Worm (Caenorhabditis elegans) whole organism, L1 larva: Measurements from ENCODE around the gene F46C8.8.

Experiments used
- F16B12.6 ChIP-seq: fragments of 150-350 bp; optimal IDR thresholded peaks from 2 replicates; lab custom pipeline; 2014; ENCODE audit warnings: missing biosample characterization, missing genetic modification characterization
- Y116A8C.19 ChIP-seq: sonication (generic microtip); optimal IDR thresholded peaks from 2 replicates; lab custom pipeline; 2016; ENCODE audit warnings: missing compliant biosample characterization, missing genetic modification characterization, borderline replicate concordance
- aha-1 ChIP-seq: fragments of 150-350 bp; optimal IDR thresholded peaks from 2 replicates; lab custom pipeline; 2014; ENCODE audit warnings: missing biosample characterization, missing genetic modification characterization
- ama-1 ChIP-seq: fragments of 150-350 bp; optimal IDR thresholded peaks from 2 replicates; lab custom pipeline; 2014
- blmp-1 ChIP-seq: fragments of 150-350 bp; optimal IDR thresholded peaks from 2 replicates; lab custom pipeline; 2014; ENCODE audit warnings: missing biosample characterization, missing genetic modification characterization
- ceh-63 ChIP-seq: fragments of 200-800 bp; sonication (Bioruptor generic); optimal IDR thresholded peaks from 2 replicates; lab custom pipeline; 2018; ENCODE audit warnings: mild to moderate bottlenecking, missing genetic modification characterization, missing compliant biosample characterization
- ceh-8 ChIP-seq: fragments of 200-800 bp; sonication (Bioruptor generic); optimal IDR thresholded peaks from 2 replicates; lab custom pipeline; 2018; ENCODE audit warnings: mild to moderate bottlenecking, missing genetic modification characterization, moderate library complexity, missing compliant biosample characterization
- ceh-88 ChIP-seq: fragments of 200-800 bp; sonication (Bioruptor generic); IDR thresholded peaks from 2 replicates; pipeline ENCODE4 v1.3.6; 2022; ENCODE audit warnings: missing genetic modification characterization, missing compliant biosample characterization
- ceh-90 ChIP-seq: sonication (generic microtip); optimal IDR thresholded peaks from 2 replicates; lab custom pipeline; 2016; ENCODE audit warnings: missing genetic modification characterization, missing compliant biosample characterization
- ces-1 ChIP-seq: fragments of 150-350 bp; optimal IDR thresholded peaks from 2 replicates; lab custom pipeline; 2014; ENCODE audit warnings: missing biosample characterization, missing genetic modification reagents, missing genetic modification characterization
- dsc-1 ChIP-seq: sonication (generic microtip); optimal IDR thresholded peaks from 2 replicates; lab custom pipeline; 2016; ENCODE audit warnings: mild to moderate bottlenecking, missing genetic modification characterization, missing compliant biosample characterization
- efl-1 ChIP-seq, 4 experiments: fragments of 150-350 bp; optimal IDR thresholded peaks in 3 of 4; peaks in 1 of 4; 1 replicate in 1 of 4; 2 replicates in 3 of 4; lab custom pipeline; 2014; ENCODE audit warnings: missing biosample characterization in 2 of 4, missing genetic modification characterization in 2 of 4, missing genetic modification reagents in 2 of 4
- elt-3 ChIP-seq, 6 experiments: fragments of 150-350 bp in 1 of 6; sonication (generic microtip); optimal IDR thresholded peaks; 2 replicates each; lab custom pipeline; 2017 to 2018; ENCODE audit warnings: missing biosample characterization in 6 of 6, missing genetic modification characterization in 6 of 6, inconsistent platforms in 1 of 6
- fkh-8 ChIP-seq: sonication (generic microtip); optimal IDR thresholded peaks from 2 replicates; lab custom pipeline; 2016; ENCODE audit warnings: mild to moderate bottlenecking, missing genetic modification characterization, missing compliant biosample characterization
- fos-1 ChIP-seq: fragments of 150-350 bp; optimal IDR thresholded peaks from 2 replicates; lab custom pipeline; 2014; ENCODE audit warnings: missing biosample characterization, missing genetic modification characterization
- hpl-2 ChIP-seq: fragments of 150-350 bp; optimal IDR thresholded peaks from 2 replicates; lab custom pipeline; 2014; ENCODE audit warnings: missing biosample characterization, missing genetic modification reagents, missing genetic modification characterization
- irx-1 ChIP-seq: sonication (generic microtip); optimal IDR thresholded peaks from 2 replicates; lab custom pipeline; 2016; ENCODE audit warnings: missing genetic modification characterization, missing compliant biosample characterization
- isw-1 ChIP-seq: fragments of 200-800 bp; sonication (Bioruptor generic); IDR thresholded peaks from 2 replicates; pipeline ENCODE4 v1.3.6; 2022; ENCODE audit warnings: missing genetic modification characterization, missing compliant biosample characterization
- jun-1 ChIP-seq: fragments of 150-350 bp; optimal IDR thresholded peaks from 2 replicates; lab custom pipeline; 2014; ENCODE audit warnings: missing biosample characterization, missing genetic modification reagents, missing genetic modification characterization
- lin-14 ChIP-seq: fragments of 200-800 bp; sonication (Bioruptor generic); optimal IDR thresholded peaks from 2 replicates; lab custom pipeline; 2018; ENCODE audit warnings: mild to moderate bottlenecking, missing genetic modification characterization, moderate library complexity, missing compliant biosample characterization
- lin-35 ChIP-seq, 2 experiments: fragments of 150-350 bp; optimal IDR thresholded peaks; 2 replicates each; lab custom pipeline; 2014; ENCODE audit warnings: missing biosample characterization in 2 of 2, missing genetic modification characterization in 2 of 2, missing genetic modification reagents in 2 of 2
- lin-39 ChIP-seq: fragments of 150-350 bp; optimal IDR thresholded peaks from 2 replicates; lab custom pipeline; 2014; ENCODE audit warnings: missing biosample characterization, missing genetic modification reagents, missing genetic modification characterization
- mab-9 ChIP-seq: fragments of 200-800 bp; sonication (Bioruptor generic); IDR thresholded peaks from 2 replicates; pipeline ENCODE4 v1.3.6; 2022; ENCODE audit warnings: missing genetic modification reagents, missing genetic modification characterization, missing compliant biosample characterization
- mdl-1 ChIP-seq, 2 experiments: fragments of 150-350 bp; optimal IDR thresholded peaks; 2 replicates each; lab custom pipeline; 2014 to 2017; ENCODE audit warnings: missing biosample characterization in 2 of 2, missing genetic modification characterization in 2 of 2, inconsistent platforms in 1 of 2
- mep-1 ChIP-seq: fragments of 150-350 bp; optimal IDR thresholded peaks from 2 replicates; lab custom pipeline; 2014; ENCODE audit warnings: missing biosample characterization, missing genetic modification characterization
- nhr-84 ChIP-seq: sonication (generic microtip); optimal IDR thresholded peaks from 2 replicates; lab custom pipeline; 2017; ENCODE audit warnings: missing biosample characterization, missing genetic modification characterization
- nhr-85 ChIP-seq: sonication (generic microtip); peaks from one replicate; lab custom pipeline; 2016; ENCODE audit warnings: missing genetic modification characterization, inconsistent platforms, missing compliant biosample characterization
- nhr-90 ChIP-seq: sonication (generic microtip); optimal IDR thresholded peaks from 2 replicates; lab custom pipeline; 2016; ENCODE audit warnings: mild to moderate bottlenecking, missing genetic modification characterization, missing compliant biosample characterization; ENCODE audit not compliant: poor library complexity
- pax-3 ChIP-seq: fragments of 200-800 bp; sonication (Bioruptor generic); optimal IDR thresholded peaks from 2 replicates; lab custom pipeline; 2018; ENCODE audit warnings: mild to moderate bottlenecking, missing genetic modification characterization, moderate library complexity, missing compliant biosample characterization
- pqm-1 ChIP-seq: sonication (generic microtip); optimal IDR thresholded peaks from 3 replicates; lab custom pipeline; 2017; ENCODE audit warnings: missing biosample characterization, missing genetic modification characterization
- rnt-1 ChIP-seq: sonication (generic microtip); optimal IDR thresholded peaks from 2 replicates; lab custom pipeline; 2016; ENCODE audit warnings: mild to moderate bottlenecking, missing genetic modification characterization, moderate library complexity, missing compliant biosample characterization
- skn-1 ChIP-seq: fragments of 150-350 bp; optimal IDR thresholded peaks from 2 replicates; lab custom pipeline; 2014; ENCODE audit warnings: missing biosample characterization, missing genetic modification characterization
- snu-23 ChIP-seq: sonication (generic microtip); optimal IDR thresholded peaks from 2 replicates; lab custom pipeline; 2016; ENCODE audit warnings: missing genetic modification characterization, missing compliant biosample characterization
- sox-4 ChIP-seq: sonication (generic microtip); optimal IDR thresholded peaks from 2 replicates; lab custom pipeline; 2016; ENCODE audit warnings: missing genetic modification characterization, missing compliant biosample characterization
- swsn-7 ChIP-seq: sonication (generic microtip); optimal IDR thresholded peaks from 2 replicates; lab custom pipeline; 2016; ENCODE audit warnings: missing genetic modification characterization, missing compliant biosample characterization
- unc-30 ChIP-seq: sonication (generic microtip); optimal IDR thresholded peaks from 2 replicates; lab custom pipeline; 2017; ENCODE audit warnings: missing biosample characterization, missing genetic modification characterization
- unc-62 ChIP-seq: fragments of 150-350 bp; optimal IDR thresholded peaks from 2 replicates; lab custom pipeline; 2014; ENCODE audit warnings: missing biosample characterization, missing genetic modification reagents, missing genetic modification characterization
- unc-98 ChIP-seq: fragments of 200-800 bp; sonication (Bioruptor generic); IDR thresholded peaks from 2 replicates; pipeline ENCODE4 v1.3.6; 2022; ENCODE audit warnings: missing genetic modification characterization, missing compliant biosample characterization
- zag-1 ChIP-seq: fragments of 150-350 bp; optimal IDR thresholded peaks from 2 replicates; lab custom pipeline; 2014; ENCODE audit warnings: missing biosample characterization, missing genetic modification characterization
- zip-4 ChIP-seq: fragments of 200-800 bp; sonication (Bioruptor generic); optimal IDR thresholded peaks from 2 replicates; lab custom pipeline; 2018; ENCODE audit warnings: mild to moderate bottlenecking, missing genetic modification characterization, moderate library complexity, missing compliant biosample characterization

F46C8.8 gene

DNA sequence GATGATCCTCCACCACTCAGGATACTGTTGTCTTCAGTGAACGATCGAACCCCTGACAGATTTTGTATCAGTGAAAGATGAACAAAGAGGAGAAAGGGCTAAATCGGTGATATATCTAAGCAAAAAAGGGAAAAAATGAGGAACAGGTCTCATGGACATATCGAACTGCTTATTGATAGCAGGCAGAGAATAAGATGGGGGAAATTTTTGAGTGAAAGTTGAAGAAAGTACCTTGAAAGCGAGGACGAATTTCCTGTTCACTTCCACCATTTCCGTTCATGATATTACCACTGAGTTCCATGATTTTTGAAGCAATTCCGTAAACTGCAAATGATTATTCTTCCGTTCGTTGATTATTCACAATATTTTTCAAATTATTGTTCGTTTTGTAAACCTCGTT, 895 bp downstream of the F46C8.8 start:
- TF ChIP-seq unc-98 (GFP tag; lab: Robert Waterston, UW): no peak
- peak; percentile 89 for TF ChIP-seq blmp-1 (tag; lab: Kevin White, UChicago)
- TF ChIP-seq F16B12.6 (tag; lab: Kevin White, UChicago): no peak
- no peak for TF ChIP-seq unc-62 (GFP tag; lab: Kevin White, UChicago)

DNA sequence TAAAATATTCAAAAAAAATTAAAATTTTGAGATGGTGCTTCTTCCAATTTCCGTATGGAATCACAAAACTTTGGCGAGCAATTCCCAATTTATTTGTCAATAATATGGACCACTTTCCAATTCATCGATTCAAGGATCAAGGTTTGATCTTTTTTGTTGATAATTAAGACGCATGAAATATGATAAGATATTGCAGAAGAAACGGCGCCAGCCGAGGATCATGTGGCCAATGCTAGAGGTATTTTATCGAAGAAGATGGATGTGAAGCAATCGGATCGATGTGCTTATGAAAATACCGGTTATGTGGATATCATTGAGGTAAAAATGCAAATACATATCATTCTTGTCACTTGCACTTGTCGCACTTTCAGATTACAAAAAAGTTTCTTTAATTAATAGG, 3.8 kb downstream of the F46C8.8 start:
- TF ChIP-seq mep-1 (tag; lab: Kevin White, UChicago): no peak
- peak; percentile 63 for TF ChIP-seq blmp-1 (tag; lab: Kevin White, UChicago)
- TF ChIP-seq unc-30 (tag; lab: Kevin White, UChicago): no peak
- peak; percentile 28 for TF ChIP-seq nhr-85 (tag; lab: Kevin White, UChicago)
- TF ChIP-seq efl-1 (optimal IDR thresholded peaks at IDR 0.05; lab: Kevin White, UChicago): no peak
- TF ChIP-seq efl-1 (GFP tag; optimal IDR thresholded peaks at IDR 0.05 in 1 of 2; lab: Kevin White, UChicago): peak in 1 of 2 experiments; percentile 90
- TF ChIP-seq snu-23 (GFP tag; lab: Kevin White, UChicago): no peak
- TF ChIP-seq dsc-1 (tag; lab: Kevin White, UChicago): no peak
- TF ChIP-seq elt-3 (tag; optimal IDR thresholded peaks at IDR 0.05; lab: Kevin White, UChicago): peak in 1 of 6 experiments; percentile 51
- TF ChIP-seq aha-1 (tag; lab: Kevin White, UChicago): no peak

DNA sequence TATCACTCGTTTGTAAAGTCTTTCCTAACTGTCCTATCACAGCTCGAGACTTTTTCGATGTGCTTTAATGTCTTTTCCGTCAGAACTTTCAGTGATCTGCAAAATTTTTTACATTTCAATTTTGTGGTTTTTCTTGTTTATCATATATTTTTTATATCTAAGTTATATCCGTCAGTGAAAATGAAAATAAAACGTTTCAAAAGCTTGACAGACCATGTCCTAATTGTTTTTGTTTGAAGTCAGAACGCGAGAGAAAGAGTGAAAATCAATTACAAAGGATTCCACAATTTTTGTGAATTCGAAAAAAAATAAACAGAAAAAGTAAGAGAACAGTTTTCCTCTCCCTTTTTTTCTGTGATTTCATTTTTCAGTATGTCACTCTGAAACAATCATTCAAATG, 6.1 kb downstream of the F46C8.8 start, which contains the start of gene F46C8.1:
Gene F46C8.1 (plus strand): TSS at position 301 of the 400 bp plus-strand sequence.
- TF ChIP-seq nhr-85 (tag; lab: Kevin White, UChicago): no peak
- no peak for TF ChIP-seq isw-1 (GFP tag; lab: Robert Waterston, UW)
- TF ChIP-seq lin-39: no peak
- TF ChIP-seq ceh-88: no peak
- no peak for TF ChIP-seq jun-1 (tag; lab: Kevin White, UChicago)
- TF ChIP-seq nhr-90: no peak
- no peak for TF ChIP-seq fkh-8 (tag; lab: Kevin White, UChicago)
- TF ChIP-seq swsn-7 (tag; lab: Kevin White, UChicago): no peak
- no peak for TF ChIP-seq F16B12.6 (tag; lab: Kevin White, UChicago)
- no peak for TF ChIP-seq mdl-1 (tag; optimal IDR thresholded peaks at IDR 0.05; lab: Kevin White, UChicago)
- no peak for TF ChIP-seq hpl-2 (GFP tag; lab: Kevin White, UChicago)
- TF ChIP-seq nhr-84 (tag; lab: Kevin White, UChicago): no peak
- no peak for TF ChIP-seq fos-1 (tag; lab: Kevin White, UChicago)
- TF ChIP-seq rnt-1: no peak

DNA sequence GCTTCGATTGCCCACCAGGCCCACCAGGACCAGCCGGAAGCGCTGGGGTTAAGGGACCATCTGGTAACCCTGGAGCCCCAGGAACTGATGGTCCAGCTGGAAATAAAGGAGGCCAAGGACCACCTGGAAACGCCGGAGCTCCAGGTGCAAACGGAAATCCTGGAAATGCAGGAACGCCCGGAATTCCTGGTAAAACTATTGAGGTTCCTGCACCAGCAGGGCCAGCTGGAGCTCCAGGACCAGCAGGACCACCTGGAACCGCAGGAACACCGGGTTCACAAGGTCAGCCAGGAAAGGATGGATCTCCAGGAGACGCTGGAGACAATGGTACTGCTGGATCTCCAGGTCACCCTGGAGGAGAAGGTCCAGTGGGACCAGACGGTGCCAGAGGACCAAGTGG, 6.5 kb downstream of the F46C8.8 start:
- TF ChIP-seq Y116A8C.19 (tag; lab: Kevin White, UChicago) (no peak), ceh-90 (no peak)

DNA sequence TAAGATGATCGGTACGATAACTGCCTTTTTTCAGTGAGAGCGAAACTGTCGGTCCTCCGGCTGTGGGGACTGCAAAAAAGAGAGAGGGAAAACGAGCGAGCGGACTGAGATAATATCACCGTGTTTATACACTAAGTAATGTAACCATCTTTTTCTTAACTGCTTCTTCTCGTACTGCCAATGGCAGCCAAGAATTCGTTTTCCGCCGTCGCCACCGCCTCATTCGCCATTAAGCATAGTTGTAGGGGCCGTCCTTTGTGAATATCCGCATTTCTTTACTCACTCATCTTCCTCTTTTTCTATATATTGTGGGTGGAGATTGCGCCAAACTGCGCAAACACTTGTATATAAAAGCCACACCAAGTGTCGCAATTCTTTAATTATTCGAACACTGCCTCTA, 7.7 kb downstream of the F46C8.8 start, which contains the start of gene col-174:
Gene col-174 (plus strand): TSS at position 301 of the 400 bp plus-strand sequence.
- TF ChIP-seq ces-1 (GFP tag; lab: Kevin White, UChicago): no peak
- no peak for TF ChIP-seq skn-1 (tag; lab: Kevin White, UChicago)
- TF ChIP-seq snu-23 (GFP tag; lab: Kevin White, UChicago): no peak
- no peak for TF ChIP-seq ama-1 (lab: Kevin White, UChicago)
- TF ChIP-seq zip-4 (GFP tag; lab: Kevin White, UChicago): no peak
- TF ChIP-seq sox-4 (tag; lab: Kevin White, UChicago): no peak
- TF ChIP-seq unc-62 (GFP tag; lab: Kevin White, UChicago): no peak
- TF ChIP-seq irx-1 (tag; lab: Kevin White, UChicago): no peak
- TF ChIP-seq mab-9 (GFP tag; lab: Robert Waterston, UW): no peak
- TF ChIP-seq ceh-63 (GFP tag; lab: Kevin White, UChicago): no peak
- TF ChIP-seq pqm-1 (tag; lab: Kevin White, UChicago): no peak
- TF ChIP-seq lin-39: no peak
- TF ChIP-seq zag-1 (tag; lab: Kevin White, UChicago): no peak
- no peak for TF ChIP-seq mdl-1 (tag; optimal IDR thresholded peaks at IDR 0.05; lab: Kevin White, UChicago)
- no peak for TF ChIP-seq lin-35 (GFP tag; optimal IDR thresholded peaks at IDR 0.05; lab: Kevin White, UChicago)
- no peak for TF ChIP-seq ceh-8 (GFP tag; lab: Kevin White, UChicago)
- peak; percentile 67 for TF ChIP-seq blmp-1 (tag; lab: Kevin White, UChicago)
- no peak for TF ChIP-seq ceh-90
- peak; percentile 4 for TF ChIP-seq lin-14 (GFP tag; lab: Kevin White, UChicago)
- no peak for TF ChIP-seq pax-3
- TF ChIP-seq nhr-85 (tag; lab: Kevin White, UChicago): peak; percentile 5
